Fruit fly (Drosophila melanogaster) whole organism, embryonic: ENCODE results near the gene AP-2alpha.
A peak's percentile ranks its signal among the peaks of the same experiment; 100 is the strongest.

Source experiments
- CG11456 ChIP-seq: fragments of 200-800 bp; sonication (Bioruptor generic); IDR thresholded peaks from 3 replicates; pipeline ENCODE4 v1.3.6; 2022; ENCODE audit warnings: missing biosample characterization, missing genetic modification characterization
- CG11504 ChIP-seq: fragments of 200-800 bp; sonication (Bioruptor generic); optimal IDR thresholded peaks from 3 replicates; lab custom pipeline; 2019; ENCODE audit warnings: missing biosample characterization, mild to moderate bottlenecking, missing genetic modification characterization, moderate library complexity
- CG12219 ChIP-seq: fragments of 200-800 bp; sonication (Bioruptor generic); optimal IDR thresholded peaks from 3 replicates; lab custom pipeline; 2018; ENCODE audit warnings: missing biosample characterization, mild to moderate bottlenecking, missing genetic modification characterization
- CG12299 ChIP-seq: fragments of 200-800 bp; sonication (Bioruptor generic); optimal IDR thresholded peaks from 2 replicates; lab custom pipeline; 2018; ENCODE audit warnings: missing biosample characterization, mild to moderate bottlenecking, missing genetic modification characterization
- CG12391 ChIP-seq: fragments of 200-800 bp; sonication (Bioruptor generic); optimal IDR thresholded peaks from 3 replicates; lab custom pipeline; 2018; ENCODE audit warnings: missing biosample characterization, mild to moderate bottlenecking, missing genetic modification characterization, moderate library complexity
- CG17612 ChIP-seq: fragments of 200-800 bp; sonication (Bioruptor generic); IDR thresholded peaks from 2 replicates; pipeline ENCODE4 v1.3.6; 2022; ENCODE audit warnings: missing biosample characterization, missing genetic modification characterization
- CG1832 ChIP-seq: fragments of 200-800 bp; sonication (Bioruptor generic); optimal IDR thresholded peaks from 2 replicates; lab custom pipeline; 2017; ENCODE audit warnings: missing biosample characterization, mild to moderate bottlenecking, missing genetic modification characterization, inconsistent platforms
- CG18764 ChIP-seq: fragments of 200-800 bp; sonication (Bioruptor generic); optimal IDR thresholded peaks from 3 replicates; lab custom pipeline; 2016; ENCODE audit warnings: missing biosample characterization, missing genetic modification characterization
- CG2712 ChIP-seq: fragments of 200-800 bp; optimal IDR thresholded peaks from 3 replicates; lab custom pipeline; 2019; ENCODE audit warnings: missing biosample characterization, mild to moderate bottlenecking, missing genetic modification characterization, moderate library complexity
- CG2875 ChIP-seq: fragments of 200-800 bp; sonication (Bioruptor generic); optimal IDR thresholded peaks from 2 replicates; lab custom pipeline; 2017; ENCODE audit warnings: missing biosample characterization, mild to moderate bottlenecking, missing genetic modification characterization, missing genetic modification reagents
- CG3726 ChIP-seq: fragments of 200-800 bp; sonication (Bioruptor generic); IDR thresholded peaks from 3 replicates; pipeline ENCODE4, ENCODE4 v1.3.6; 2022; ENCODE audit warnings: missing biosample characterization, missing genetic modification characterization
- CG4360 ChIP-seq: fragments of 200-800 bp; sonication (Bioruptor generic); IDR thresholded peaks from 2 replicates; pipeline ENCODE4 v1.3.6; 2022; ENCODE audit warnings: missing biosample characterization, missing genetic modification characterization
- CG4424 ChIP-seq: fragments of 200-800 bp; sonication (Bioruptor generic); optimal IDR thresholded peaks from 3 replicates; lab custom pipeline; 2016; ENCODE audit warnings: missing biosample characterization, missing genetic modification characterization
- CG6765 ChIP-seq: fragments of 200-800 bp; sonication (Bioruptor generic); optimal IDR thresholded peaks from 3 replicates; lab custom pipeline; 2017; ENCODE audit warnings: missing biosample characterization, mild to moderate bottlenecking, missing genetic modification characterization
- CG8944 ChIP-seq: fragments of 200-800 bp; sonication (Bioruptor generic); optimal IDR thresholded peaks from 3 replicates; lab custom pipeline; 2016; ENCODE audit warnings: missing biosample characterization, missing genetic modification characterization
- D ChIP-seq, 2 experiments: fragments of 200-800 bp in 1 of 2; fragments of >200 bp in 1 of 2; sonication (Bioruptor generic) in 1 of 2; optimal IDR thresholded peaks; 2 replicates in 1 of 2; 3 replicates in 1 of 2; lab custom pipeline; 2017; ENCODE audit warnings: mild to moderate bottlenecking in 1 of 2, missing biosample characterization in 1 of 2, missing genetic modification characterization in 1 of 2, missing genetic modification reagents in 1 of 2
- Fer2 ChIP-seq: fragments of 200-800 bp; sonication (Bioruptor generic); optimal IDR thresholded peaks from 2 replicates; lab custom pipeline; 2018; ENCODE audit warnings: missing biosample characterization, mild to moderate bottlenecking, missing genetic modification characterization, moderate library complexity
- HLH3B ChIP-seq: fragments of 200-800 bp; sonication (Bioruptor generic); IDR thresholded peaks from 2 replicates; pipeline ENCODE4 v1.3.6; 2022; ENCODE audit warnings: missing biosample characterization, missing genetic modification characterization
- HLH4C ChIP-seq: fragments of 200-800 bp; sonication (Bioruptor generic); IDR thresholded peaks from 3 replicates; pipeline ENCODE4 v1.3.6; 2022; ENCODE audit warnings: missing biosample characterization, missing genetic modification characterization; ENCODE audit not compliant: partially characterized antibody
- HmgZ ChIP-seq: fragments of 200-800 bp; sonication (Bioruptor generic); optimal IDR thresholded peaks from 2 replicates; lab custom pipeline; 2018; ENCODE audit warnings: missing biosample characterization, mild to moderate bottlenecking, missing genetic modification characterization
- MBD-R2 ChIP-seq: fragments of 200-800 bp; sonication (Bioruptor generic); IDR thresholded peaks from 2 replicates; pipeline ENCODE4 v1.3.6; 2022; ENCODE audit warnings: missing biosample characterization, missing genetic modification characterization
- NFAT ChIP-seq: fragments of 200-800 bp; sonication (Bioruptor generic); IDR thresholded peaks from 2 replicates; pipeline ENCODE4 v1.3.6; 2022; ENCODE audit warnings: missing biosample characterization, missing genetic modification characterization
- Nf-YB ChIP-seq: fragments of 200-800 bp; sonication (Bioruptor generic); optimal IDR thresholded peaks from 3 replicates; lab custom pipeline; 2019; ENCODE audit warnings: missing biosample characterization, mild to moderate bottlenecking, missing genetic modification characterization, moderate library complexity
- Oaz ChIP-seq: fragments of 200-800 bp; sonication (Bioruptor generic); IDR thresholded peaks from 2 replicates; pipeline ENCODE4 v1.3.6; 2022; ENCODE audit warnings: missing biosample characterization, missing genetic modification characterization
- Rx ChIP-seq: fragments of 200-800 bp; sonication (Bioruptor generic); IDR thresholded peaks from 2 replicates; pipeline ENCODE4 v1.3.6; 2022; ENCODE audit warnings: missing biosample characterization, missing genetic modification characterization
- Trl ChIP-seq, 3 experiments: fragments of >200 bp in 2 of 3; fragments of 200-800 bp in 1 of 3; sonication (Bioruptor generic) in 1 of 3; optimal IDR thresholded peaks; 2 replicates in 1 of 3; 3 replicates in 2 of 3; lab custom pipeline; 2016 to 2017; ENCODE audit warnings: missing biosample characterization in 1 of 3, missing genetic modification characterization in 1 of 3
- Xbp1 ChIP-seq: fragments of 200-800 bp; sonication (Bioruptor generic); optimal IDR thresholded peaks from 3 replicates; lab custom pipeline; 2016; ENCODE audit warnings: missing biosample characterization, mild to moderate bottlenecking, missing genetic modification characterization
- bigmax ChIP-seq: fragments of 200-800 bp; sonication (Bioruptor generic); optimal IDR thresholded peaks from 2 replicates; lab custom pipeline; 2018; ENCODE audit warnings: missing biosample characterization, mild to moderate bottlenecking, missing genetic modification characterization
- dati ChIP-seq: fragments of 200-800 bp; sonication (Bioruptor generic); IDR thresholded peaks from 2 replicates; pipeline ENCODE4 v1.3.6; 2022; ENCODE audit warnings: missing biosample characterization, missing genetic modification characterization
- dm ChIP-seq: fragments of 200-800 bp; sonication (Bioruptor generic); optimal IDR thresholded peaks from 3 replicates; lab custom pipeline; 2016; ENCODE audit warnings: missing biosample characterization, missing genetic modification characterization
- fru ChIP-seq: fragments of >200 bp; optimal IDR thresholded peaks from 2 replicates; lab custom pipeline; 2017
- hkb ChIP-seq, 2 experiments: fragments of 200-800 bp in 1 of 2; fragments of >200 bp in 1 of 2; sonication (Bioruptor generic) in 1 of 2; IDR thresholded peaks in 1 of 2; optimal IDR thresholded peaks in 1 of 2; 2 replicates each; pipeline versions ENCODE4 v1.3.6 to Lab custom; 2017 to 2022; ENCODE audit warnings: missing biosample characterization in 1 of 2, missing genetic modification characterization in 1 of 2
- jigr1 ChIP-seq: fragments of 200-800 bp; sonication (Bioruptor generic); IDR thresholded peaks from 3 replicates; pipeline ENCODE4 v1.3.6; 2022; ENCODE audit warnings: missing biosample characterization, missing genetic modification characterization
- maf-S ChIP-seq: fragments of 200-800 bp; sonication (Bioruptor generic); optimal IDR thresholded peaks from 2 replicates; lab custom pipeline; 2016; ENCODE audit warnings: missing biosample characterization, missing genetic modification characterization
- oc ChIP-seq: fragments of 200-800 bp; sonication (Bioruptor generic); optimal IDR thresholded peaks from 2 replicates; lab custom pipeline; 2018; ENCODE audit warnings: missing biosample characterization, mild to moderate bottlenecking, missing genetic modification characterization, moderate library complexity
- psq ChIP-seq: fragments of 200-800 bp; sonication (Bioruptor generic); optimal IDR thresholded peaks from 2 replicates; lab custom pipeline; 2017; ENCODE audit warnings: missing biosample characterization, missing genetic modification characterization
- ranshi ChIP-seq: fragments of 200-800 bp; sonication (Bioruptor generic); IDR thresholded peaks from 2 replicates; pipeline ENCODE4 v1.3.6; 2022; ENCODE audit warnings: missing biosample characterization, missing genetic modification characterization
- rib ChIP-seq: fragments of 200-800 bp; sonication (Bioruptor generic); IDR thresholded peaks from 2 replicates; pipeline ENCODE4 v1.3.6; 2022; ENCODE audit warnings: missing biosample characterization, missing genetic modification characterization
- sens-2 ChIP-seq: fragments of 200-800 bp; sonication (Bioruptor generic); IDR thresholded peaks from 2 replicates; pipeline ENCODE4 v1.3.6; 2022; ENCODE audit warnings: missing biosample characterization, missing genetic modification characterization
- seq ChIP-seq: fragments of 200-800 bp; sonication (Bioruptor generic); IDR thresholded peaks from 2 replicates; pipeline ENCODE4 v1.3.6; 2022; ENCODE audit warnings: missing biosample characterization, missing genetic modification characterization
- sim ChIP-seq: fragments of 200-800 bp; sonication (Bioruptor generic); IDR thresholded peaks from 2 replicates; pipeline ENCODE4 v1.3.6; 2022; ENCODE audit warnings: missing biosample characterization, missing genetic modification characterization
- slbo ChIP-seq: fragments of 200-800 bp; sonication (Bioruptor generic); IDR thresholded peaks from 2 replicates; pipeline ENCODE4 v1.3.6; 2022; ENCODE audit warnings: missing biosample characterization, missing genetic modification characterization
- sr ChIP-seq: fragments of 200-800 bp; sonication (Bioruptor generic); IDR thresholded peaks from 3 replicates; pipeline ENCODE4 v1.3.6; 2022; ENCODE audit warnings: missing biosample characterization, missing genetic modification characterization
- ssp ChIP-seq: fragments of 200-800 bp; sonication (Bioruptor generic); IDR thresholded peaks from 2 replicates; pipeline ENCODE4 v1.3.6; 2022; ENCODE audit warnings: missing biosample characterization, missing genetic modification characterization
- sug ChIP-seq: fragments of 200-800 bp; optimal IDR thresholded peaks from 2 replicates; lab custom pipeline; 2019; ENCODE audit warnings: missing biosample characterization, mild to moderate bottlenecking, missing genetic modification characterization, moderate library complexity
- tap ChIP-seq: fragments of 200-800 bp; optimal IDR thresholded peaks from 3 replicates; lab custom pipeline; 2019; ENCODE audit warnings: missing biosample characterization, mild to moderate bottlenecking, missing genetic modification characterization, moderate library complexity
- tgo ChIP-seq: fragments of 200-800 bp; sonication (Bioruptor generic); IDR thresholded peaks from 3 replicates; pipeline ENCODE4 v1.3.6; 2022; ENCODE audit warnings: missing biosample characterization, missing genetic modification characterization
- tio ChIP-seq: fragments of 200-800 bp; sonication (Bioruptor generic); optimal IDR thresholded peaks from 2 replicates; lab custom pipeline; 2017; ENCODE audit warnings: missing biosample characterization, missing genetic modification characterization, inconsistent platforms
- trh ChIP-seq: fragments of 200-800 bp; sonication (Bioruptor generic); optimal IDR thresholded peaks from 2 replicates; lab custom pipeline; 2016; ENCODE audit warnings: missing biosample characterization, missing genetic modification characterization

AP-2alpha gene

DNA sequence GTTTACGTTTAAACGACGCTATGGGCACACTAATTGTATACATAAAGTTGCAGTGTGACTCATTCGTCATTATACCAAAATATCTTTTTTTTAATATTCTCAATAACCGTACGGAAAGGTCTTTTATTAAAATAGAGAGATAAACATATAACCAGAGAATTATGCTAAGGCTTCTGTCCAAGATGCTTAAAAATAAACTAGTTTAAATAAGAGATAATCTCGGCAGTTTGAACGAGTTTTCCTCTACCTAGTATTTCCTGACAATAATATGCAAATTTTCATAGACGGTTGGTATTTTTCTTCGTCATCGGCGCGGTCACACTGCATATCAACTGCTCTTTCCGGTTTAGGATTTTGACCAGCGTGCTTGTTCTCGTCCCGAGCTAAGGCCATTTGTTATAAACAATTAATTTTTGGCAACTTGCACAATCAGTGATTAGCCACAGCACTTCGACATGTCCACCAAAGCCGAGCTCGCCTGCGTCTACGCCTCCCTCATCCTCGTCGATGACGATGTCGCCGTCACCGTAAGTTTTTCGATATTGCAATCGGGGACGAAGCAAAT lies 5.1 kb upstream of the AP-2alpha start, which contains the start of the genes CG13690 and RpLP1 (continued):
- TF ChIP-seq Trl (optimal IDR thresholded peaks at IDR 0.05; lab: Kevin White, UChicago) (no peak), Trl (GFP tag; optimal IDR thresholded peaks at IDR 0.05; lab: Kevin White, UChicago) (peak; percentile 74), CG1832 (no peak), CG4360 (GFP tag; lab: Robert Waterston, UW) (peak; percentile 47; the same call in 1 of the 2 replicates), CG12391 (tag; lab: Kevin White, UChicago) (peak; percentile 84), slbo (GFP tag; lab: Robert Waterston, UW) (peak; percentile 37; the same call in 1 of the 2 replicates), HLH3B (peak; percentile 49; the same call in 1 of the 2 replicates), maf-S (peak; percentile 67), tap (tag; lab: Kevin White, UChicago) (peak; percentile 73), CG18764 (GFP tag; lab: Kevin White, UChicago) (peak; percentile 18), Nf-YB (GFP tag; lab: Kevin White, UChicago) (peak; percentile 71), CG2875 (GFP tag; lab: Kevin White, UChicago) (peak; percentile 81), Fer2 (tag; lab: Kevin White, UChicago) (peak; percentile 27), tio (GFP tag; lab: Kevin White, UChicago) (no peak), psq (no peak), sr (GFP tag; lab: Robert Waterston, UW) (peak; percentile 61; the same call in 1 of the 3 replicates), sug (tag; lab: Kevin White, UChicago) (peak; percentile 73), sim (GFP tag; lab: Robert Waterston, UW) (peak; percentile 51; the same call in 1 of the 2 replicates), Xbp1 (peak; percentile 54), CG3726 (no peak), Oaz (GFP tag; lab: Robert Waterston, UW) (no peak), oc (tag; lab: Kevin White, UChicago) (peak; percentile 0), bigmax (GFP tag; lab: Kevin White, UChicago) (peak; percentile 53), dm (GFP tag; lab: Kevin White, UChicago) (peak; percentile 91), ssp (peak; percentile 19; the same call in 1 of the 2 replicates), CG12219 (peak; percentile 77), NFAT (GFP tag; lab: Robert Waterston, UW) (peak; percentile 69; the same call in 1 of the 2 replicates), sens-2 (GFP tag; lab: Robert Waterston, UW) (0 out of 2 replicates have a peak, but pooled peaks have one; percentile 25), hkb (optimal IDR thresholded peaks at IDR 0.05; lab: Kevin White, UChicago) (no peak), hkb (GFP tag; IDR thresholded peaks at IDR 0.05; lab: Robert Waterston, UW) (peak; percentile 71), HLH4C (GFP tag; lab: Robert Waterston, UW) (no peak), CG6765 (GFP tag; lab: Kevin White, UChicago) (peak; percentile 93), CG12299 (tag; lab: Kevin White, UChicago) (peak; percentile 78), HmgZ (tag; lab: Kevin White, UChicago) (peak; percentile 52), rib (GFP tag; lab: Robert Waterston, UW) (no peak; the same call in 1 of the 2 replicates), CG4424 (GFP tag; lab: Kevin White, UChicago) (peak; percentile 67), Rx (GFP tag; lab: Robert Waterston, UW) (0 out of 2 replicates have a peak, but pooled peaks have one; percentile 6), CG11456 (peak; percentile 76; the same call in 2 of the 3 replicates), CG8944 (peak; percentile 47), MBD-R2 (GFP tag; lab: Robert Waterston, UW) (peak; percentile 8; the same call in 1 of the 2 replicates), CG17612 (GFP tag; lab: Robert Waterston, UW) (no peak; the same call in 1 of the 2 replicates), ranshi (peak; percentile 27; the same call in 1 of the 2 replicates), trh (GFP tag; lab: Kevin White, UChicago) (peak; percentile 10), D (optimal IDR thresholded peaks at IDR 0.05; lab: Kevin White, UChicago) (no peak), D (GFP tag; optimal IDR thresholded peaks at IDR 0.05; lab: Kevin White, UChicago) (peak; percentile 73), fru (no peak), CG11504 (tag; lab: Kevin White, UChicago) (peak; percentile 76), dati (GFP tag; lab: Robert Waterston, UW) (no peak), CG2712 (tag; lab: Kevin White, UChicago) (peak; percentile 82), tgo (GFP tag; lab: Robert Waterston, UW) (peak; percentile 31; the same call in 2 of the 3 replicates), jigr1 (GFP tag; lab: Robert Waterston, UW) (no peak), seq (GFP tag; lab: Robert Waterston, UW) (no peak)
